Fruit fly (Drosophila melanogaster) whole organism, embryonic: ENCODE data around the gene Patsas.

Experiments
- B-H2 ChIP-seq: fragments of 200-800 bp; sonication (Bioruptor generic); optimal IDR thresholded peaks from 2 replicates; lab custom pipeline; 2018; ENCODE audit warnings: missing biosample characterization, mild to moderate bottlenecking, missing genetic modification characterization
- Bteb2 ChIP-seq: fragments of 200-800 bp; sonication (Bioruptor generic); optimal IDR thresholded peaks from 2 replicates; lab custom pipeline; 2016; ENCODE audit warnings: missing biosample characterization, missing genetic modification characterization
- CG10366 ChIP-seq: fragments of 200-800 bp; sonication (Bioruptor generic); IDR thresholded peaks from 2 replicates; pipeline ENCODE4 v1.3.6; 2022; ENCODE audit warnings: missing biosample characterization, missing genetic modification characterization
- CG13894 ChIP-seq: fragments of 200-800 bp; sonication (Bioruptor generic); optimal IDR thresholded peaks from 3 replicates; lab custom pipeline; 2018; ENCODE audit warnings: missing biosample characterization, mild to moderate bottlenecking, missing genetic modification characterization, moderate library complexity
- CG14441 ChIP-seq: fragments of 200-800 bp; sonication (Bioruptor generic); IDR thresholded peaks from 2 replicates; pipeline ENCODE4 v1.3.6; 2022; ENCODE audit warnings: missing biosample characterization, missing genetic modification characterization
- CG16815 ChIP-seq: fragments of 200-800 bp; sonication (Bioruptor generic); optimal IDR thresholded peaks from 3 replicates; lab custom pipeline; 2017; ENCODE audit warnings: missing biosample characterization, mild to moderate bottlenecking, missing genetic modification characterization
- CG17568 ChIP-seq: fragments of 200-800 bp; sonication (Bioruptor generic); optimal IDR thresholded peaks from 2 replicates; lab custom pipeline; 2018; ENCODE audit warnings: missing biosample characterization, mild to moderate bottlenecking, missing genetic modification characterization, moderate library complexity
- CG1792 ChIP-seq: fragments of 200-800 bp; sonication (Bioruptor generic); optimal IDR thresholded peaks from 2 replicates; lab custom pipeline; 2016; ENCODE audit warnings: missing biosample characterization, missing genetic modification characterization
- CG18262 ChIP-seq: fragments of 200-800 bp; optimal IDR thresholded peaks from 3 replicates; lab custom pipeline; 2019; ENCODE audit warnings: missing biosample characterization, mild to moderate bottlenecking, missing genetic modification characterization, moderate library complexity
- CG18476 ChIP-seq: fragments of 200-800 bp; sonication (Bioruptor generic); optimal IDR thresholded peaks from 2 replicates; lab custom pipeline; 2016; ENCODE audit warnings: missing biosample characterization, mild to moderate bottlenecking, missing genetic modification characterization
- CG18764 ChIP-seq: fragments of 200-800 bp; sonication (Bioruptor generic); optimal IDR thresholded peaks from 3 replicates; lab custom pipeline; 2016; ENCODE audit warnings: missing biosample characterization, missing genetic modification characterization
- CG33213 ChIP-seq: fragments of 200-800 bp; sonication (Bioruptor generic); optimal IDR thresholded peaks from 3 replicates; lab custom pipeline; 2016; ENCODE audit warnings: missing biosample characterization, missing genetic modification characterization
- CG6689 ChIP-seq: fragments of 200-800 bp; sonication (Bioruptor generic); IDR thresholded peaks from 2 replicates; pipeline ENCODE4 v1.3.6; 2022; ENCODE audit warnings: missing biosample characterization, missing genetic modification characterization
- CG7372 ChIP-seq: fragments of 200-800 bp; sonication (Bioruptor generic); IDR thresholded peaks from 2 replicates; pipeline ENCODE4 v1.3.6; 2022; ENCODE audit warnings: missing biosample characterization, missing genetic modification characterization
- CG7839 ChIP-seq: fragments of 200-800 bp; sonication (Bioruptor generic); optimal IDR thresholded peaks from 3 replicates; lab custom pipeline; 2018; ENCODE audit warnings: missing biosample characterization, mild to moderate bottlenecking, missing genetic modification characterization, moderate library complexity
- CG8290 ChIP-seq, 3 experiments: fragments of 200-800 bp; sonication (Bioruptor generic); optimal IDR thresholded peaks; 2 replicates each; lab custom pipeline; 2016 to 2019; ENCODE audit warnings: missing biosample characterization in 3 of 3, missing genetic modification characterization in 3 of 3, mild to moderate bottlenecking in 2 of 3, moderate library complexity in 1 of 3
- CHES-1-like ChIP-seq: fragments of 200-800 bp; sonication (Bioruptor generic); optimal IDR thresholded peaks from 2 replicates; lab custom pipeline; 2016; ENCODE audit warnings: missing biosample characterization, missing genetic modification characterization
- D19B ChIP-seq: fragments of 200-800 bp; sonication (Bioruptor generic); optimal IDR thresholded peaks from 2 replicates; lab custom pipeline; 2017; ENCODE audit warnings: missing biosample characterization, mild to moderate bottlenecking, missing genetic modification characterization
- Dbx ChIP-seq: fragments of 200-800 bp; sonication (Bioruptor generic); IDR thresholded peaks from 3 replicates; pipeline ENCODE4 v1.3.6; 2022; ENCODE audit warnings: missing biosample characterization, missing genetic modification characterization
- Deaf1 ChIP-seq: fragments of 200-800 bp; optimal IDR thresholded peaks from 3 replicates; lab custom pipeline; 2019; ENCODE audit warnings: missing biosample characterization, mild to moderate bottlenecking, missing genetic modification characterization, moderate library complexity
- Eip74EF ChIP-seq, 2 experiments: fragments of 200-800 bp in 1 of 2; fragments of >200 bp in 1 of 2; sonication (Bioruptor generic) in 1 of 2; optimal IDR thresholded peaks; 2 replicates each; lab custom pipeline; 2017 to 2019; ENCODE audit warnings: missing biosample characterization in 2 of 2, missing genetic modification characterization in 2 of 2, mild to moderate bottlenecking in 1 of 2, moderate library complexity in 1 of 2
- Hmr ChIP-seq: fragments of 200-800 bp; sonication (Bioruptor generic); optimal IDR thresholded peaks from 3 replicates; lab custom pipeline; 2017; ENCODE audit warnings: mild to moderate bottlenecking, missing biosample characterization, missing genetic modification reagents, missing genetic modification characterization
- Hr39 ChIP-seq: fragments of >200 bp; optimal IDR thresholded peaks from 2 replicates; lab custom pipeline; 2017
- Hr78 ChIP-seq, 2 experiments: fragments of 200-800 bp in 1 of 2; fragments of >200 bp in 1 of 2; sonication (Bioruptor generic) in 1 of 2; optimal IDR thresholded peaks; 2 replicates each; lab custom pipeline; 2017 to 2019; ENCODE audit warnings: missing biosample characterization in 2 of 2, missing genetic modification characterization in 2 of 2, mild to moderate bottlenecking in 1 of 2, moderate library complexity in 1 of 2
- MTF-1 ChIP-seq: fragments of 200-800 bp; sonication (Bioruptor generic); optimal IDR thresholded peaks from 2 replicates; lab custom pipeline; 2018; ENCODE audit warnings: missing biosample characterization, mild to moderate bottlenecking, missing genetic modification characterization, borderline replicate concordance
- NK7.1 ChIP-seq: fragments of 200-800 bp; sonication (Bioruptor generic); optimal IDR thresholded peaks from 3 replicates; lab custom pipeline; 2016; ENCODE audit warnings: missing biosample characterization, missing genetic modification characterization
- Scr ChIP-seq: fragments of 200-800 bp; sonication (Bioruptor generic); IDR thresholded peaks from 2 replicates; pipeline ENCODE4 v1.3.6; 2022; ENCODE audit warnings: missing biosample characterization, missing genetic modification characterization; ENCODE audit not compliant: partially characterized antibody
- Sin3A ChIP-seq: fragments of >200 bp; optimal IDR thresholded peaks from 2 replicates; lab custom pipeline; 2018
- Xbp1 ChIP-seq: fragments of 200-800 bp; sonication (Bioruptor generic); optimal IDR thresholded peaks from 3 replicates; lab custom pipeline; 2016; ENCODE audit warnings: missing biosample characterization, mild to moderate bottlenecking, missing genetic modification characterization
- ash1 ChIP-seq: fragments of 200-800 bp; sonication (Bioruptor generic); optimal IDR thresholded peaks from 2 replicates; lab custom pipeline; 2018; ENCODE audit warnings: missing biosample characterization, mild to moderate bottlenecking, missing genetic modification characterization
- bigmax ChIP-seq: fragments of 200-800 bp; sonication (Bioruptor generic); optimal IDR thresholded peaks from 2 replicates; lab custom pipeline; 2018; ENCODE audit warnings: missing biosample characterization, mild to moderate bottlenecking, missing genetic modification characterization
- cwo ChIP-seq: fragments of 200-800 bp; sonication (Bioruptor generic); optimal IDR thresholded peaks from 3 replicates; lab custom pipeline; 2017; ENCODE audit warnings: missing biosample characterization, missing genetic modification characterization, mild to moderate bottlenecking, moderate library complexity, missing genetic modification reagents
- dan ChIP-seq: fragments of 200-800 bp; sonication (Bioruptor generic); IDR thresholded peaks from 2 replicates; pipeline ENCODE4 v1.3.6; 2022; ENCODE audit warnings: missing biosample characterization, missing genetic modification characterization
- eyg ChIP-seq: fragments of 200-800 bp; sonication (Bioruptor generic); optimal IDR thresholded peaks from 3 replicates; lab custom pipeline; 2016; ENCODE audit warnings: missing biosample characterization, missing genetic modification characterization
- fd96Cb ChIP-seq: fragments of 200-800 bp; sonication (Bioruptor generic); optimal IDR thresholded peaks from 2 replicates; lab custom pipeline; 2018; ENCODE audit warnings: missing biosample characterization, mild to moderate bottlenecking, missing genetic modification characterization, moderate library complexity
- gsb-n ChIP-seq: fragments of 200-800 bp; sonication (Bioruptor generic); optimal IDR thresholded peaks from 3 replicates; lab custom pipeline; 2018; ENCODE audit warnings: missing biosample characterization, mild to moderate bottlenecking, missing genetic modification characterization
- hb ChIP-seq: fragments of 200-800 bp; sonication (Bioruptor generic); IDR thresholded peaks from 3 replicates; pipeline ENCODE4 v1.3.6; 2022; ENCODE audit warnings: missing biosample characterization, missing genetic modification characterization; ENCODE audit not compliant: partially characterized antibody
- p53 ChIP-seq: fragments of 200-800 bp; sonication (Bioruptor generic); optimal IDR thresholded peaks from 2 replicates; lab custom pipeline; 2016; ENCODE audit warnings: missing biosample characterization, missing genetic modification characterization
- psq ChIP-seq: fragments of 200-800 bp; sonication (Bioruptor generic); optimal IDR thresholded peaks from 2 replicates; lab custom pipeline; 2017; ENCODE audit warnings: missing biosample characterization, missing genetic modification characterization
- ro ChIP-seq: fragments of 200-800 bp; sonication (Bioruptor generic); IDR thresholded peaks from 2 replicates; pipeline ENCODE4 v1.3.6; 2022; ENCODE audit warnings: missing biosample characterization, missing genetic modification characterization
- sens ChIP-seq: fragments of 200-800 bp; sonication (Bioruptor generic); peaks from one replicate; lab custom pipeline; 2016; ENCODE audit warnings: missing biosample characterization, missing genetic modification characterization
- sisA ChIP-seq: fragments of 200-800 bp; sonication (Bioruptor generic); IDR thresholded peaks from 2 replicates; pipeline ENCODE4 v1.3.6; 2022; ENCODE audit warnings: missing biosample characterization, missing genetic modification characterization
- tll ChIP-seq, 2 experiments: fragments of 200-800 bp in 1 of 2; fragments of >200 bp in 1 of 2; sonication (Bioruptor generic) in 1 of 2; optimal IDR thresholded peaks; 2 replicates each; lab custom pipeline; 2017 to 2019; ENCODE audit warnings: missing biosample characterization in 2 of 2, missing genetic modification characterization in 2 of 2, mild to moderate bottlenecking in 1 of 2, moderate library complexity in 1 of 2
- tx ChIP-seq: fragments of 200-800 bp; sonication (Bioruptor generic); optimal IDR thresholded peaks from 2 replicates; lab custom pipeline; 2016; ENCODE audit warnings: missing biosample characterization, missing genetic modification characterization
- wdn ChIP-seq: fragments of 200-800 bp; sonication (Bioruptor generic); IDR thresholded peaks from 2 replicates; pipeline ENCODE4 v1.3.6; 2022; ENCODE audit warnings: missing biosample characterization, missing genetic modification characterization
- wor ChIP-seq: fragments of 200-800 bp; sonication (Bioruptor generic); IDR thresholded peaks from 2 replicates; pipeline ENCODE4 v1.3.6; 2022; ENCODE audit warnings: missing biosample characterization, missing genetic modification characterization
- yki ChIP-seq: fragments of >200 bp; optimal IDR thresholded peaks from 3 replicates; lab custom pipeline; 2018
- zf30C ChIP-seq: fragments of 200-800 bp; sonication (Bioruptor generic); optimal IDR thresholded peaks from 3 replicates; lab custom pipeline; 2018; ENCODE audit warnings: missing biosample characterization, mild to moderate bottlenecking, missing genetic modification characterization

The Patsas gene

dm6 chr2L:12103231-12104210, at the start of gene Patsas, which contains the start of gene ThrRS (continued):
- TF ChIP-seq zf30C (GFP tag; lab: Kevin White, UChicago) = no peak
- peak; percentile 78 for TF ChIP-seq CG10366
- TF ChIP-seq cwo (GFP tag; lab: Kevin White, UChicago) = peak; percentile 69
- TF ChIP-seq CG17568 (GFP tag; lab: Kevin White, UChicago) = no peak
- TF ChIP-seq ash1 (GFP tag; lab: Kevin White, UChicago) = no peak
- no peak for TF ChIP-seq Scr (GFP tag; lab: Robert Waterston, UW)
- TF ChIP-seq CG7372 = peak; percentile 82
- TF ChIP-seq CHES-1-like = peak; percentile 55
- peak; percentile 72 for TF ChIP-seq D19B (GFP tag; lab: Kevin White, UChicago)
- peak; percentile 85 for TF ChIP-seq gsb-n (tag; lab: Kevin White, UChicago)
- peak; percentile 78 for TF ChIP-seq CG8290 (GFP tag; optimal IDR thresholded peaks at IDR 0.05; lab: Kevin White, UChicago)
- TF ChIP-seq CG8290 (tag; optimal IDR thresholded peaks at IDR 0.05; lab: Kevin White, UChicago) = no peak
- no peak for TF ChIP-seq ro
- peak; percentile 81 for TF ChIP-seq B-H2 (GFP tag; lab: Kevin White, UChicago)
- peak; percentile 53 for TF ChIP-seq CG1792 (GFP tag; lab: Kevin White, UChicago)
- TF ChIP-seq Dbx (GFP tag; lab: Robert Waterston, UW) = peak; percentile 84
- TF ChIP-seq sisA = peak; percentile 86
- TF ChIP-seq Xbp1 (GFP tag; lab: Kevin White, UChicago) = peak; percentile 92
- peak; percentile 86 for TF ChIP-seq CG14441 (GFP tag; lab: Robert Waterston, UW)
- TF ChIP-seq wdn (GFP tag; lab: Robert Waterston, UW) = peak; percentile 71; the same call in 1 of the 2 replicates
- peak; percentile 69 for TF ChIP-seq Bteb2
- TF ChIP-seq bigmax (GFP tag; lab: Kevin White, UChicago) = no peak
- peak; percentile 92 for TF ChIP-seq CG7839 (tag; lab: Kevin White, UChicago)
- peak; percentile 96 for TF ChIP-seq sens (GFP tag; lab: Kevin White, UChicago)
- TF ChIP-seq Sin3A (lab: Kevin White, UChicago) = peak; percentile 68
- peak; percentile 32; the same call in 1 of the 2 replicates for TF ChIP-seq wor (GFP tag; lab: Robert Waterston, UW)
- peak; percentile 72 for TF ChIP-seq tx
- peak; percentile 89 for TF ChIP-seq CG6689 (GFP tag; lab: Robert Waterston, UW)
- no peak for TF ChIP-seq eyg (GFP tag; lab: Kevin White, UChicago)
- TF ChIP-seq MTF-1 (GFP tag; lab: Kevin White, UChicago) = peak; percentile 50
- TF ChIP-seq CG18262 (tag; lab: Kevin White, UChicago) = peak; percentile 84
- no peak for TF ChIP-seq Hr78 (GFP tag; optimal IDR thresholded peaks at IDR 0.05; lab: Kevin White, UChicago)
- TF ChIP-seq Eip74EF (GFP tag; optimal IDR thresholded peaks at IDR 0.05; lab: Kevin White, UChicago) = no peak
- TF ChIP-seq yki (lab: Kevin White, UChicago) = no peak
- TF ChIP-seq CG16815 (GFP tag; lab: Kevin White, UChicago) = peak; percentile 87
- peak; percentile 88 for TF ChIP-seq fd96Cb (tag; lab: Kevin White, UChicago)
- TF ChIP-seq psq (GFP tag; lab: Kevin White, UChicago) = peak; percentile 69
- TF ChIP-seq Deaf1 (tag; lab: Kevin White, UChicago) = no peak
- TF ChIP-seq p53 (GFP tag; lab: Kevin White, UChicago) = peak; percentile 42
- no peak for TF ChIP-seq Hr39
- peak; percentile 100 for TF ChIP-seq CG18476
- peak; percentile 85 for TF ChIP-seq CG13894 (tag; lab: Kevin White, UChicago)
- TF ChIP-seq NK7.1 (GFP tag; lab: Kevin White, UChicago) = peak; percentile 48
- peak; percentile 49 for TF ChIP-seq CG33213 (GFP tag; lab: Kevin White, UChicago)
- TF ChIP-seq tll (GFP tag; optimal IDR thresholded peaks at IDR 0.05; lab: Kevin White, UChicago) = no peak
- TF ChIP-seq dan (GFP tag; lab: Robert Waterston, UW) = peak; percentile 53; the same call in 1 of the 2 replicates
- no peak for TF ChIP-seq hb (GFP tag; lab: Robert Waterston, UW)
- TF ChIP-seq Hmr = peak; percentile 91
- TF ChIP-seq CG18764 (GFP tag; lab: Kevin White, UChicago) = peak; percentile 79
